Worm (Caenorhabditis elegans): ENCODE results near the gene srm-5.

srm-5 gene

DNA sequence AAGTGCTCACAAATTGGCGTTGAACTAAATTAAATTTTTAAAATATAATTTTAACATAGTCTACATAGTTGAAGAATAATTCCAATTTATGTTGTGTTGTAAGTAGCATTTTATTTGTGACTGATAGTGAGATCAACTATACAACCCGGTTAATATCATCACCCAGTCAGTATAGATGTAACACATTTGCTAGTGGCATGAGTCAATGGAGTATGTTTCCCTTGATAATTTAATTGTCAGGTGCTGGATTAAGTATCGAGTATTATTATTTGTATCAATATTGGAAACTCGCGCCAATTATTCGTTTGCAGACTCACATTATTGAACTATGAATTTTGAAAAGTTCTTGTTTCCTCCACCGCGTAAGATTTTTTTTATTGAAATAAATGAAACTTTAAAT is at the start of gene srm-5:
TSS of gene srm-5 (plus strand) at position 301 of the 400 bp plus-strand sequence.
- no peak for TF ChIP-seq ztf-22 (GFP tag; optimal IDR thresholded peaks at IDR 0.05)
- TF ChIP-seq B0035.1 (tag; optimal IDR thresholded peaks at IDR 0.05): no peak
- no peak for TF ChIP-seq Y53F4B.3 (GFP tag; IDR thresholded peaks at IDR 0.05)
- TF ChIP-seq nhr-27 (tag; optimal IDR thresholded peaks at IDR 0.05): no peak
- no peak for TF ChIP-seq nfya-2 (GFP tag; IDR thresholded peaks at IDR 0.05)

ce11 chrV:14285803-14286202 is 49.2 kb upstream of the srm-5 start, which contains the start of gene F40G12.11:
Gene F40G12.11 (plus strand): TSS chrV:14286171.
- TF ChIP-seq ztf-18 (tag; optimal IDR thresholded peaks at IDR 0.05) (no peak), xnd-1 (tag; optimal IDR thresholded peaks at IDR 0.05) (no peak), rpc-1 (optimal IDR thresholded peaks at IDR 0.05) (no peak), rpc-1 (tag; optimal IDR thresholded peaks at IDR 0.05) (no peak), madf-3 (GFP tag; IDR thresholded peaks at IDR 0.05) (no peak), rec-8 (tag; optimal IDR thresholded peaks at IDR 0.05) (no peak), madf-6 (GFP tag; IDR thresholded peaks at IDR 0.05) (peak; percentile 52; the same call in 1 of the 2 replicates), Y67H2A.10 (GFP tag; conservative IDR thresholded peaks at IDR 0.05) (no peak), F37B4.10 (GFP tag; IDR thresholded peaks at IDR 0.05) (no peak), dpl-1 (GFP tag; optimal IDR thresholded peaks at IDR 0.05) (peak; percentile 34), ztf-26 (tag; optimal IDR thresholded peaks at IDR 0.05) (no peak), madf-8 (GFP tag; conservative IDR thresholded peaks at IDR 0.05) (0 out of 2 replicates have a peak, but pooled peaks have one; percentile 18), efl-1 (GFP tag; optimal IDR thresholded peaks at IDR 0.05) (peak; percentile 78)

- no peak for TF ChIP-seq ccch-3 (GFP tag; optimal IDR thresholded peaks at IDR 0.05)
- TF ChIP-seq sdz-38 (tag; optimal IDR thresholded peaks at IDR 0.05): no peak
- TF ChIP-seq let-607 (tag; optimal IDR thresholded peaks at IDR 0.05): no peak
- TF ChIP-seq lin-54 (GFP tag; optimal IDR thresholded peaks at IDR 0.05): no peak
- no peak for TF ChIP-seq Y56A3A.18 (GFP tag; IDR thresholded peaks at IDR 0.05)
- TF ChIP-seq athp-1 (tag; optimal IDR thresholded peaks at IDR 0.05): no peak
- no peak for TF ChIP-seq lsy-27 (tag; optimal IDR thresholded peaks at IDR 0.05; ENCODE audit: borderline replicate concordance, insufficient read depth)
- TF ChIP-seq sea-2 (GFP tag; IDR thresholded peaks at IDR 0.05): no peak
- no peak for TF ChIP-seq die-1 (tag; optimal IDR thresholded peaks at IDR 0.05)
- TF ChIP-seq madf-8 (GFP tag; conservative IDR thresholded peaks at IDR 0.05): no peak
- no peak for TF ChIP-seq ceh-100 (GFP tag; IDR thresholded peaks at IDR 0.05)
- no peak for TF ChIP-seq sptf-2 (GFP tag; optimal IDR thresholded peaks at IDR 0.05)
- no peak for TF ChIP-seq snpc-4 (GFP tag; optimal IDR thresholded peaks at IDR 0.05)
- TF ChIP-seq snpc-4 (tag; optimal IDR thresholded peaks at IDR 0.05): no peak
- no peak for TF ChIP-seq unc-130 (GFP tag; optimal IDR thresholded peaks at IDR 0.05)
- no peak for TF ChIP-seq Y95B8A.8 (GFP tag; IDR thresholded peaks at IDR 0.05)
- no peak for TF ChIP-seq C17E4.6 (GFP tag; IDR thresholded peaks at IDR 0.05)
- TF ChIP-seq Y53F4B.3 (GFP tag; IDR thresholded peaks at IDR 0.05): no peak
- no peak for TF ChIP-seq ets-4 (GFP tag; optimal IDR thresholded peaks at IDR 0.05)
- no peak for TF ChIP-seq madf-3 (GFP tag; IDR thresholded peaks at IDR 0.05)
- no peak for TF ChIP-seq ztf-26 (tag; optimal IDR thresholded peaks at IDR 0.05)
These were observed 45.6 kb upstream of the srm-5 start, which contains the start of gene F14D7.1 for ce11 chrV:14289363-14289762. Gene F14D7.1 (minus strand): TSS chrV:14289463.

DNA sequence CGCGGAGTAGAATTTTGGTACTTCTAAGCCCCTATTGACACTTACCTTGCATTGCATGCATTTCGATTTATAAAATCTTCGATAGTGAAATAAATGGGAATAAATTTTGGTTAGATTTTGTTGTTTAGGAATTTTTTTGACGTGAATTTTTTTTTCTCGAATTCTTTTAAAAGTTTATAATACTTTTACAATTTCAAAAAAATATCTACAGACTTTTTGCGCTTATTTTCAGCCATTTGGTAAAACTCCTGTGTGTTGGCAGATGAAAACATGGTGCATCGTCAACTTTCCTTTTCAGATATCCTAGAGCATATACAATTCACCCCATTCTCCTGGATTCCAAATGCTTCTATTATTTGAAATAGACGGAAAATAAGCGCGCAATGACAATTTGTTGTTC is 44.4 kb upstream of the srm-5 start, which contains the start of gene F14D7.18:
TSS of gene F14D7.18 (minus strand) at position 101 of the 400 bp plus-strand sequence.
- TF ChIP-seq nfya-2 (GFP tag; IDR thresholded peaks at IDR 0.05) (no peak), chd-7 (tag; optimal IDR thresholded peaks at IDR 0.05) (no peak), rpc-1 (optimal IDR thresholded peaks at IDR 0.05) (no peak), rpc-1 (tag; optimal IDR thresholded peaks at IDR 0.05) (no peak), F22D6.2 (tag; optimal IDR thresholded peaks at IDR 0.05) (no peak), attf-6 (GFP tag; IDR thresholded peaks at IDR 0.05) (no peak), egrh-3 (GFP tag; IDR thresholded peaks at IDR 0.05) (no peak), mxl-1 (tag; optimal IDR thresholded peaks at IDR 0.05) (no peak), ceh-58 (GFP tag; IDR thresholded peaks at IDR 0.05) (no peak), B0035.1 (tag; optimal IDR thresholded peaks at IDR 0.05) (no peak), egl-44 (GFP tag; IDR thresholded peaks at IDR 0.05) (no peak), lsy-27 (tag; optimal IDR thresholded peaks at IDR 0.05; ENCODE audit: borderline replicate concordance, insufficient read depth) (no peak), D2030.7 (GFP tag; IDR thresholded peaks at IDR 0.05) (no peak), ceh-40 (GFP tag; IDR thresholded peaks at IDR 0.05) (no peak), madf-10 (tag; optimal IDR thresholded peaks at IDR 0.05) (no peak), F57A8.1 (GFP tag; optimal IDR thresholded peaks at IDR 0.05) (no peak), F37B4.10 (GFP tag; IDR thresholded peaks at IDR 0.05) (no peak)
